Worm (Caenorhabditis elegans) whole organism, L1 larva: ENCODE measurements around the gene W03C9.1.

Experiments
- fos-1 ChIP-seq: fragments of 150-350 bp; optimal IDR thresholded peaks from 2 replicates; lab custom pipeline; 2014; ENCODE audit warnings: missing biosample characterization, missing genetic modification characterization
- swsn-7 ChIP-seq: sonication (generic microtip); optimal IDR thresholded peaks from 2 replicates; lab custom pipeline; 2016; ENCODE audit warnings: missing genetic modification characterization, missing compliant biosample characterization

- no peak for TF ChIP-seq fos-1 (tag; lab: Kevin White, UChicago)
- TF ChIP-seq swsn-7 (tag; lab: Kevin White, UChicago): no peak
These were observed 46.8 kb upstream of the W03C9.1 start, which contains the start of gene glb-29 for ce11 chrII:12008772-12009171.
